Fruit fly (Drosophila melanogaster): ENCODE data around the gene CG13605.

DNA sequence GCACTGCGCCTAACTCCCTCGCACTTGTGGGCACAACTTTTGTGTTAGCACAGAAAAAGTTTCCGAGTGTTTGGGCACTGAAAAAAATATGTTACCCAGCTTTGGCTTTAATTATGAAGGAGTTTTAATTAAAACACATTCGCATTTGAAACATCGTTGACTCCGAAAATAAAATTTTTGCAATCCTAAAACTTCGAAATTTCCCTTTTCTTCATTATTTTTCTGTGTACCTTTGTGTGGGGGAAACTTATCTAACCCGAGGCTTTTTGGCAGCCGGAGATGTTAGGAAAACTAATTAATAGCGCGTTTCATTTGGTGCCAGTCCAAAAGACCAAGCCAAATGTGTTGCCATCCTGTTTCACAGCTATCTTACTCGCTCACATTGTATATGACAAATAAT, 20.5 kb downstream of the CG13605 start:
- no peak for TF ChIP-seq CG34367 (tag; optimal IDR thresholded peaks at IDR 0.05)
- no peak for TF ChIP-seq rn (GFP tag; IDR thresholded peaks at IDR 0.05)
- no peak for TF ChIP-seq Snoo (tag; optimal IDR thresholded peaks at IDR 0.05)
- no peak for TF ChIP-seq Pif1A (GFP tag; optimal IDR thresholded peaks at IDR 0.05)
- no peak for TF ChIP-seq CG10348 (GFP tag; IDR thresholded peaks at IDR 0.05)
- no peak for TF ChIP-seq CG15710 (tag; optimal IDR thresholded peaks at IDR 0.05)
